Worm (Caenorhabditis elegans) whole organism, L4/young adult: Measurements from ENCODE around the gene Y39A3CL.4.
A peak's percentile ranks its signal among the peaks of the same experiment; 100 is the strongest.

Experiments
- W03F9.2 ChIP-seq: fragments of 150-350 bp; optimal IDR thresholded peaks from 2 replicates; lab custom pipeline; 2014; ENCODE audit warnings: missing biosample characterization, missing genetic modification characterization
- dao-5 ChIP-seq: sonication (generic microtip); optimal IDR thresholded peaks from 2 replicates; lab custom pipeline; 2016; ENCODE audit warnings: missing genotype, missing genetic modification characterization, moderate library complexity, missing compliant biosample characterization
- him-1 ChIP-seq: sonication (generic microtip); optimal IDR thresholded peaks from 2 replicates; lab custom pipeline; 2016; ENCODE audit warnings: missing genotype, missing genetic modification reagents, missing genetic modification characterization, missing compliant biosample characterization

DNA sequence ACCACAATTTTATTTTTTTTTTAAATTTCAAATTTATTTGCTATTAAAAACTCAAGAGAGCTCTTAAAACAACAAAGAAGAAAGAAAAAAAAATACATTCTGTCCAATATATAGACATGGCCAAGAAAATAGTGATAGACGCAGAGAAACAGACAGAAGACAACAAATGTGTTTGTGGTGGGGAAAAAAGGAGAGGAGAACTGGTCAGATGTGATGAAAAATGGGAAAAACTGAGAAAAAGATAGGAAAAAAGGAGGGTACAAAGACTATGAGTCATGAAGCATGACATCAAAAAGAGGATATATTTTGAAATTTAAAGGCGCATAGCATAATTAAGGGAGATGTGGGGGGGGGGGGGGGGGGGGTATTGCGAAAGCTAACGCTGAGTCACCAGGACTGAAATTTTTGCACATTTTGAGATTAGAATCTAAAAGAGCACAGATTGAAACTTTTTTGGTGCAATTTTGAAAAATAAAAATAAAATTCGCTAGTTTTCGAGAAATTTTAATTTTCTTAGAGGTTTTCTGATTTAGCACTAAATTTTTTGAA, 41.3 kb upstream of the Y39A3CL.4 start:
- no peak for TF ChIP-seq him-1 (tag; lab: Kevin White, UChicago)
- no peak for TF ChIP-seq dao-5 (tag; lab: Kevin White, UChicago)
- TF ChIP-seq W03F9.2 (tag; lab: Kevin White, UChicago) = peak; percentile 18
